Worm (Caenorhabditis elegans) whole organism, L2 larva: ENCODE measurements around the gene dcap-1.

Experiments
- Y55F3AM.14 ChIP-seq: fragments of 200-800 bp; sonication (Bioruptor generic); optimal IDR thresholded peaks from 2 replicates; lab custom pipeline; 2018; ENCODE audit warnings: mild to moderate bottlenecking, missing genetic modification characterization, missing compliant biosample characterization
- ama-1 ChIP-seq: fragments of 150-350 bp; optimal IDR thresholded peaks from 2 replicates; lab custom pipeline; 2018; ENCODE audit warnings: inconsistent platforms
- blmp-1 ChIP-seq: sonication (generic microtip); optimal IDR thresholded peaks from 2 replicates; lab custom pipeline; 2017; ENCODE audit warnings: missing genetic modification characterization, mild to moderate bottlenecking, missing compliant biosample characterization, antibody characterized with exemption, moderate library complexity; ENCODE audit not compliant: insufficient read depth
- elt-3 ChIP-seq: sonication (generic microtip); optimal IDR thresholded peaks from 2 replicates; lab custom pipeline; 2017; ENCODE audit warnings: missing biosample characterization, missing genetic modification characterization
- fos-1 ChIP-seq: fragments of 150-350 bp; optimal IDR thresholded peaks from 2 replicates; lab custom pipeline; 2014; ENCODE audit warnings: missing biosample characterization, missing genetic modification characterization
- lin-13 ChIP-seq: fragments of 150-350 bp; optimal IDR thresholded peaks from 2 replicates; lab custom pipeline; 2014; ENCODE audit warnings: missing biosample characterization, missing genetic modification reagents, missing genetic modification characterization
- lsy-2 ChIP-seq, 2 experiments: fragments of 150-350 bp in 1 of 2; sonication (generic microtip) in 1 of 2; optimal IDR thresholded peaks; 2 replicates each; lab custom pipeline; 2014 to 2017; ENCODE audit warnings: missing biosample characterization in 2 of 2, missing genetic modification characterization in 2 of 2
- nhr-21 ChIP-seq: fragments of 150-350 bp; optimal IDR thresholded peaks from 2 replicates; lab custom pipeline; 2014; ENCODE audit warnings: missing biosample characterization, missing genetic modification characterization
- skn-1 ChIP-seq: sonication (generic microtip); optimal IDR thresholded peaks from 2 replicates; lab custom pipeline; 2017; ENCODE audit warnings: missing biosample characterization, missing genetic modification characterization
- snpc-4 ChIP-seq: fragments of 150-350 bp; optimal IDR thresholded peaks from 2 replicates; lab custom pipeline; 2014; ENCODE audit warnings: missing biosample characterization, missing genetic modification characterization
- unc-39 ChIP-seq: fragments of 150-350 bp; optimal IDR thresholded peaks from 2 replicates; lab custom pipeline; 2014; ENCODE audit warnings: missing biosample characterization, missing genetic modification characterization

ce11 chrIV:1065569-1065968 is 11.0 kb upstream of the dcap-1 start:
- TF ChIP-seq snpc-4 (tag; lab: Kevin White, UChicago): no peak
- TF ChIP-seq skn-1 (tag; lab: Kevin White, UChicago): no peak
- TF ChIP-seq ama-1: no peak
- no peak for TF ChIP-seq lsy-2 (tag; optimal IDR thresholded peaks at IDR 0.05; lab: Kevin White, UChicago)
- no peak for TF ChIP-seq fos-1 (tag; lab: Kevin White, UChicago)
- TF ChIP-seq lin-13 (GFP tag; lab: Kevin White, UChicago): no peak
- TF ChIP-seq nhr-21 (tag; lab: Kevin White, UChicago): no peak
- TF ChIP-seq elt-3 (tag; lab: Kevin White, UChicago): no peak
- TF ChIP-seq unc-39 (tag; lab: Kevin White, UChicago): no peak
- no peak for TF ChIP-seq blmp-1 (tag; lab: Kevin White, UChicago)
- no peak for TF ChIP-seq Y55F3AM.14
